Worm (Caenorhabditis elegans) whole organism, midembryonic: ENCODE results near the gene F10G7.9.

Experiments used
- T22C8.4 ChIP-seq: fragments of 200-800 bp; sonication (Bioruptor generic); IDR thresholded peaks from 2 replicates; pipeline ENCODE4 v1.3.6; 2022; ENCODE audit warnings: missing genetic modification characterization, missing compliant biosample characterization
- cog-1 ChIP-seq: sonication (generic microtip); optimal IDR thresholded peaks from 2 replicates; lab custom pipeline; 2016; ENCODE audit warnings: missing genetic modification characterization, missing compliant biosample characterization
- flt-1 ChIP-seq: fragments of 200-800 bp; sonication (Bioruptor generic); IDR thresholded peaks from 2 replicates; pipeline ENCODE4 v1.3.6; 2022; ENCODE audit warnings: missing genetic modification characterization, missing compliant biosample characterization
- klf-2 ChIP-seq: fragments of 200-800 bp; sonication (Bioruptor generic); conservative IDR thresholded peaks from 2 replicates; pipeline ENCODE4 v1.3.6; 2022; ENCODE audit warnings: missing genetic modification reagents, missing genetic modification characterization, missing compliant biosample characterization
- med-1 ChIP-seq: sonication (generic microtip); optimal IDR thresholded peaks from 2 replicates; lab custom pipeline; 2017; ENCODE audit warnings: missing genetic modification characterization, mild to moderate bottlenecking, missing compliant biosample characterization, antibody characterized with exemption, missing genetic modification reagents; ENCODE audit not compliant: insufficient read depth
- ref-1 ChIP-seq: fragments of 200-800 bp; sonication (Bioruptor generic); conservative IDR thresholded peaks from 2 replicates; pipeline ENCODE4 v1.3.6; 2022; ENCODE audit warnings: missing genetic modification reagents, missing genetic modification characterization, missing compliant biosample characterization
- tab-1 ChIP-seq: fragments of 200-800 bp; sonication (Bioruptor generic); IDR thresholded peaks from 2 replicates; pipeline ENCODE4 v1.3.6; 2022; ENCODE audit warnings: missing genetic modification characterization, missing compliant biosample characterization
- ztf-23 ChIP-seq: fragments of 200-800 bp; sonication (Bioruptor generic); IDR thresholded peaks from 2 replicates; pipeline ENCODE4 v1.3.6; 2022; ENCODE audit warnings: missing genetic modification reagents, missing genetic modification characterization, missing compliant biosample characterization
- ztf-29 ChIP-seq: fragments of 200-800 bp; sonication (Bioruptor generic); IDR thresholded peaks from 2 replicates; pipeline ENCODE4 v1.3.6; 2022; ENCODE audit warnings: missing genetic modification reagents, missing genetic modification characterization, missing compliant biosample characterization

Gene F10G7.9

DNA sequence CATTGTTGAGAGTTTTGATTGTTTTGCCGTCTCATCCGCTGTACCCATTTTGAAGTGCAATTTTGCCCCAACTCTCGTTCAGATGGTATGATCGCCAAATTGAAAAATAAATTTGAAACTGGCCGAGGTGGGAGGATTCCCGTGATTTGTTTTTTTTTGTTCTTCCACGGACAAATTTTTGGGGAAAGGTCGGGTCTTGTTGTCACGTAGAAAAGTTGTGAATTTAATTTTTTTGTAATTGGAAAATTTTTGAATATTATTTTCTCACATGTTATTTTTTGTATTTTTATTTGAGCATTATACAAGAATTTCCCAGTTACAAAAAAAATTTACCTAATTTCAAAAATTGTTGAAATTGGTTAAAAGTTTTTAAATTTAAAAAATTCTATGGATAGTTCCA lies 34.6 kb downstream of the F10G7.9 start, which contains the start of gene T05A7.6:
Gene T05A7.6, minus strand, starts transcription at position 101 of the 400 bp plus-strand sequence.
- TF ChIP-seq cog-1 (tag; lab: Kevin White, UChicago) (no peak), ztf-23 (GFP tag; lab: Robert Waterston, UW) (no peak), ztf-29 (GFP tag; lab: Robert Waterston, UW) (no peak), klf-2 (GFP tag; lab: Robert Waterston, UW) (no peak), ref-1 (GFP tag; lab: Robert Waterston, UW) (no peak), tab-1 (GFP tag; lab: Robert Waterston, UW) (no peak), T22C8.4 (GFP tag; lab: Robert Waterston, UW) (no peak), med-1 (GFP tag; lab: Kevin White, UChicago) (no peak), flt-1 (GFP tag; lab: Robert Waterston, UW) (no peak)

DNA sequence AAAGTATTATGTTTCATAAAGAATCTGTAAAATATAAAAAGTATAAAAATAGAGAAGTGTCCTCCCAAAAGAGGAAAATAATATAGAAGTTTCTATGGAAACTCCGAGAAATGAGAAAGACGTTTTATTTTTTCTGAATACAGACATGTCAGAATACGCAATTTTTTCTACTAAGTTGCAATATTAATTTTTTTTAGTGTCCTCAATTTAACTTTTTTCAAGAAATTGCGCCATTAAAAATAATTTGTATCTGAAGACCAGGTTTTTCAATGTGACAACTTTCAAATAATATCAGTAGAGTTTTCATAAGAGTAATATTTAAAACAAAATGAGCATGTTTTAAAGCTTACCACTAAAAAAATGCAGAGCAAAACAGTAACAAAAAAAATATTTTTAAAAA lies 38.7 kb downstream of the F10G7.9 start, which contains the start of gene fut-5:
Gene fut-5, minus strand, starts transcription at position 101 of the 400 bp plus-strand sequence.
- TF ChIP-seq flt-1 (GFP tag; lab: Robert Waterston, UW) (no peak), tab-1 (GFP tag; lab: Robert Waterston, UW) (no peak), med-1 (GFP tag; lab: Kevin White, UChicago) (no peak), cog-1 (tag; lab: Kevin White, UChicago) (no peak), klf-2 (GFP tag; lab: Robert Waterston, UW) (no peak), ztf-29 (GFP tag; lab: Robert Waterston, UW) (no peak), ztf-23 (GFP tag; lab: Robert Waterston, UW) (no peak), ref-1 (GFP tag; lab: Robert Waterston, UW) (no peak), T22C8.4 (GFP tag; lab: Robert Waterston, UW) (no peak)

DNA sequence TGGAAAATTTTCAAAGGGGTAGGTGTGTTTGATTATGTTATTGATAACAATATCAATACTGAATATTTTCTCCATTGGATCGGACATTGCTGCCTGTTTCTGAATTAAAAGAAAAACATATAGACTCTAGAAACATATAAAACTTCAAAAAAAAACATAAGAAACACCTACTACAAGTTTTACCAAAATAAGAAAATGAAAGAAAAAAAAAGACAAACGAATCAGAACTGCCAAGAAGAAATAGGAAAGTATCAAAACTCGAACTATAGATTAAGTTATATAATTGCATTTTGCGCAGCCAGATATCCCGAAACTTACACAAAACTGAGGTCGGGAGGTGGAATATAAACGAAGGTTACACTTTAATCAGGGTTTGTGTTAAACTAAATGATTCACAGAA lies 40.9 kb downstream of the F10G7.9 start, which contains the start of gene T05A7.11:
Gene T05A7.11, minus strand, starts transcription at position 101 of the 400 bp plus-strand sequence.
- TF ChIP-seq flt-1 (GFP tag; lab: Robert Waterston, UW) = no peak
- TF ChIP-seq T22C8.4 (GFP tag; lab: Robert Waterston, UW) = no peak
- no peak for TF ChIP-seq klf-2 (GFP tag; lab: Robert Waterston, UW)
- no peak for TF ChIP-seq tab-1 (GFP tag; lab: Robert Waterston, UW)
- TF ChIP-seq ref-1 (GFP tag; lab: Robert Waterston, UW) = no peak
- TF ChIP-seq cog-1 (tag; lab: Kevin White, UChicago) = no peak
- no peak for TF ChIP-seq med-1 (GFP tag; lab: Kevin White, UChicago)
- no peak for TF ChIP-seq ztf-29 (GFP tag; lab: Robert Waterston, UW)
- TF ChIP-seq ztf-23 (GFP tag; lab: Robert Waterston, UW) = no peak

DNA sequence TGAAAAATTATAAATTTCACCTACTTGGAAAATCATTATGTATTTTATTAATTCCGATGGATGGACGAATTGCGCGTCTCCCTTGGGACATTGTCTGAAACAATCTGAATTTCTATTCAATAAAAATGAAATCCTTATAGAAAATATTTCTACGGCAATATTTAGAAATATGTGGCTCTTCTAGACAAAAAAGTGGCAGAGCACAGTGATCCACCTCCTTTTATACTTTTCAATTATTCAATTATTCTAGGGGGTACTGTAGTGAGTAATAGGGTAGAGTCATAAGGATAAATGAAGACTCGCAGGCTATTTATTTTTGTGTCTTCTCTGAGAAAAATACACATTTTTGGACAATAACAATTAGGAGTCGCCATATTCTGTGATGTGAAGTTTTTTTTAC lies 43.1 kb downstream of the F10G7.9 start, which contains the start of gene T05A7.12:
Gene T05A7.12, minus strand, starts transcription at position 101 of the 400 bp plus-strand sequence.
- no peak for TF ChIP-seq T22C8.4 (GFP tag; lab: Robert Waterston, UW)
- TF ChIP-seq ref-1 (GFP tag; lab: Robert Waterston, UW) = no peak

DNA sequence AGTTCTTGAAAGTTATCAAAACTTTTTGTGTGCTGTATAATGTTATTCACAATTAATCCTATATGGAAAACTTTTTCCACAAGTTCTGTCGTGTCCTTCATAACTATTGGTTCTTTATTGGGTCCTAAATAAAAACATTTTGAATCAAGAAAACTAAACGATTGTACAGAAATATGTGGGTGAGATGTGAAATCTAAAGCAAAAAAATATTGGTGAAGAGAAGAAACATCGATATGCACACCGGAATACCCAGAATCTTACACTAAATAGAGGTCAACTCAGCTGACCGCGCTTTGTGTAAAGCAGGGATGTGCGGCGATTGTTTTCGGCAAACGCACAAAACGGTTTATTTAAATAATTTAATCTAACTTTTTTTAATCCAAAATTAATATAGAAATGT lies 45.0 kb downstream of the F10G7.9 start, which contains the start of gene T05A7.13:
Gene T05A7.13, minus strand, starts transcription at position 101 of the 400 bp plus-strand sequence.
- TF ChIP-seq klf-2 (GFP tag; lab: Robert Waterston, UW) (no peak), tab-1 (GFP tag; lab: Robert Waterston, UW) (no peak), med-1 (GFP tag; lab: Kevin White, UChicago) (no peak), ztf-23 (GFP tag; lab: Robert Waterston, UW) (no peak), ztf-29 (GFP tag; lab: Robert Waterston, UW) (no peak), cog-1 (tag; lab: Kevin White, UChicago) (no peak)

DNA sequence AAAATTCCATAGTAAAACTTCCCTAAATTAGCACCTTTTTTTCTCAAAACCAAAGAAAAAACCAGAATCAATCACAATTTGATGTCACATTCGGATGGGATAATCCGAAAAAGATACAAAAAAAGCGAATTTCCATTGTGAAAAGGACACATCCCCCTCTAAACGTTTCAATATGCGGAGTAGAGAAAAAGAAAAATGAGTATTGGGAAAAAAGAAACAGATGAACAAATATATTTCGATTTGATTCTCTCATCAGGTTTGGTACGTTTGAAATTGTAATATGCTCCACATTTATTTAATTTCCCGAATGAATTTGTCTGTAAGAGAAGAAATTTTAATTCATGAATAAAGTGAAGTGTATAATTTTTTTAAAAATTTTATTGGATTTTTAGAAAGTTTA lies 48.0 kb downstream of the F10G7.9 start:
- TF ChIP-seq med-1 (GFP tag; lab: Kevin White, UChicago) = no peak
- no peak for TF ChIP-seq klf-2 (GFP tag; lab: Robert Waterston, UW)
- no peak for TF ChIP-seq ztf-29 (GFP tag; lab: Robert Waterston, UW)
- no peak for TF ChIP-seq flt-1 (GFP tag; lab: Robert Waterston, UW)
- TF ChIP-seq ztf-23 (GFP tag; lab: Robert Waterston, UW) = no peak
- TF ChIP-seq cog-1 (tag; lab: Kevin White, UChicago) = no peak

DNA sequence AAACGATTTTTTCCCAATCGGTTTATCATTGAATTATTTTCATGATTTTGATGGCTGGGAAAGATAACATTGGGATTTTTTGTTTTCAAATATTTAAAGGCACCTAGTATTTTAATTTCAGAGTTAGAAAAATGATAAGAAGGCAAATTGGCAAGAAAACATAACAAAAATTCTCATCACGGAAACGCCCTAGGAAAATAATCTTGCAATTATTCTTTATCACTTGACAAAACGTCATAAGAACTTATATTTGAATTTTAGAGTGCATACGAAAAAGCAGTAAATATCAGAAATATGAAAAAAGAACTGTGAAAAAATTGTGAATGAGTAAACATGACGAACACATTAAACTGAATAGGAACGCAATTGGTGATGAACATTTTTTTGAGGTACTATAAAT lies 48.9 kb downstream of the F10G7.9 start:
- TF ChIP-seq klf-2 (GFP tag; lab: Robert Waterston, UW) = no peak
- TF ChIP-seq T22C8.4 (GFP tag; lab: Robert Waterston, UW) = no peak
- TF ChIP-seq ztf-29 (GFP tag; lab: Robert Waterston, UW) = no peak
- TF ChIP-seq ztf-23 (GFP tag; lab: Robert Waterston, UW) = no peak

DNA sequence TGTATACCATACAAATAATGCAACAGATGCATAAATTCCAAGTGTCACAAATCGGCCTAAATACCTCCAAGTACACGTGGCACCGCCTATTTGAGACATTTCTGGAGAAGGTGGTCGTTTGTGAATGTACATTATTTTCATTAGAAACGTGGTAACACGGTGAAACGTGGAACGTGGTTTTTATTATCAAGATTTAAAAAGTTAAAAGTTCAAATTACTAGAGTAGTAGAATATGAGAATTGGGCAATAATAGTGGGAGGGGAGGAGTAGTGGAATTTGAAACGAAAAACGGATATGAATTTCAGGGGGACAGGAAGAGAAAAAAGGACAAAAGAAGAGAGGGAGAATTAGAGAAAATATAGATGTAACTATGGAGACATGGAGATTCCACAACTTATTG lies 50.5 kb downstream of the F10G7.9 start, which contains the start of gene fut-6:
Gene fut-6, minus strand, starts transcription at position 101 of the 400 bp plus-strand sequence.
- no peak for TF ChIP-seq klf-2 (GFP tag; lab: Robert Waterston, UW)
- no peak for TF ChIP-seq cog-1 (tag; lab: Kevin White, UChicago)
- no peak for TF ChIP-seq flt-1 (GFP tag; lab: Robert Waterston, UW)
- no peak for TF ChIP-seq med-1 (GFP tag; lab: Kevin White, UChicago)
- no peak for TF ChIP-seq ztf-29 (GFP tag; lab: Robert Waterston, UW)
- TF ChIP-seq ztf-23 (GFP tag; lab: Robert Waterston, UW) = no peak
- no peak for TF ChIP-seq ref-1 (GFP tag; lab: Robert Waterston, UW)
